Worm (Caenorhabditis elegans): Measurements from ENCODE around the gene C55C3.4.

Gene C55C3.4

ce11 chrIV:5666115-5667028, 11.6 kb downstream of the C55C3.4 start:
- TF ChIP-seq skn-1 (tag; optimal IDR thresholded peaks at IDR 0.05) = peak; percentile 82
- no peak for TF ChIP-seq nhr-11 (tag; optimal IDR thresholded peaks at IDR 0.05)
- TF ChIP-seq C34F6.9 (tag; optimal IDR thresholded peaks at IDR 0.05) = no peak
- TF ChIP-seq fos-1 (tag; optimal IDR thresholded peaks at IDR 0.05) = peak; percentile 56
- TF ChIP-seq nhr-25 (tag; optimal IDR thresholded peaks at IDR 0.05) = no peak
- no peak for TF ChIP-seq mab-5 (tag; optimal IDR thresholded peaks at IDR 0.05)
- no peak for TF ChIP-seq nhr-10 (tag; optimal IDR thresholded peaks at IDR 0.05)
- TF ChIP-seq blmp-1 (tag; optimal IDR thresholded peaks at IDR 0.05; ENCODE audit: insufficient read depth) = no peak
- no peak for TF ChIP-seq mdl-1 (tag; optimal IDR thresholded peaks at IDR 0.05)
- TF ChIP-seq ama-1 (optimal IDR thresholded peaks at IDR 0.05) = no peak
- TF ChIP-seq peb-1 (tag; optimal IDR thresholded peaks at IDR 0.05) = no peak
- no peak for TF ChIP-seq nhr-21 (tag; optimal IDR thresholded peaks at IDR 0.05)
- TF ChIP-seq elt-1 (tag; optimal IDR thresholded peaks at IDR 0.05) = no peak
- TF ChIP-seq mbf-1 (tag; optimal IDR thresholded peaks at IDR 0.05) = no peak
- peak; percentile 19 for TF ChIP-seq nhr-129 (tag; optimal IDR thresholded peaks at IDR 0.05)
- peak; percentile 58 for TF ChIP-seq crh-2 (tag; optimal IDR thresholded peaks at IDR 0.05)

DNA sequence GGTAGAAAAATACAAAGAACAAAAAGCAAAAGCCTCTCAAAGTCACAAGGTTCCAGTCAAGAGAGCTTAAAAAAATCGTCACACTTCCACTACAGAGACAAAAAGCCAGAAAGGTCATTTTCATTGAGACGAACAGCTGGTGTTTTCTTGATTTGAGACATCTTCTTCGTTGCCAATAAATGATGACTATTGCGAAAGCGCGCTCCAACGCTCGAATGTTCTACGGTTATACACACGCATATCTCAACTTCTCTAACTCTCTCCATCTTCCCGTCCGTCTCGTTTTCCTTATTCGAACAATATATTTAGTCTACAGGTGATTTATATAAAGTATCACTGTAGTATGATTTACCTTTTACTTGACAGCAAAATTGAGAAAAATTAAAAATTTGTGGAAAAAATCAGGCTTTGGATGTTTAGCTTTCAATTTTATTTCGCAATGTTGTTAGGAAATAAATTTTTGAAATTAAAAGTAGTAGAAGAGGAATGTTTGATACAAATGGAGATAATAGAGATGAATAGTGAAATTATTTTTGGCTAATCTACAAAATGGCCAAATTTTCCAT, 12.5 kb downstream of the C55C3.4 start:
- TF ChIP-seq sem-4 (tag; optimal IDR thresholded peaks at IDR 0.05) (peak; percentile 64), unc-55 (GFP tag; optimal IDR thresholded peaks at IDR 0.05) (peak; percentile 78), lin-13 (GFP tag; optimal IDR thresholded peaks at IDR 0.05) (peak; percentile 4), ztf-4 (tag; optimal IDR thresholded peaks at IDR 0.05) (peak; percentile 9), nhr-6 (tag; optimal IDR thresholded peaks at IDR 0.05) (no peak), blmp-1 (tag; optimal IDR thresholded peaks at IDR 0.05; ENCODE audit: insufficient read depth) (peak; percentile 15), nhr-77 (tag; optimal IDR thresholded peaks at IDR 0.05) (no peak), nhr-12 (tag; optimal IDR thresholded peaks at IDR 0.05) (no peak), mab-5 (tag; optimal IDR thresholded peaks at IDR 0.05) (peak; percentile 18), nhr-237 (tag; optimal IDR thresholded peaks at IDR 0.05) (no peak), Y55F3AM.14 (GFP tag; optimal IDR thresholded peaks at IDR 0.05) (no peak), sma-9 (GFP tag; optimal IDR thresholded peaks at IDR 0.05) (peak; percentile 41), sma-9 (tag; optimal IDR thresholded peaks at IDR 0.05) (no peak), fos-1 (tag; optimal IDR thresholded peaks at IDR 0.05) (peak; percentile 69), ama-1 (optimal IDR thresholded peaks at IDR 0.05) (peak; percentile 25), nhr-25 (tag; optimal IDR thresholded peaks at IDR 0.05) (peak; percentile 72), zag-1 (tag; optimal IDR thresholded peaks at IDR 0.05) (peak; percentile 4), lin-11 (tag; optimal IDR thresholded peaks at IDR 0.05) (no peak), crh-2 (tag; optimal IDR thresholded peaks at IDR 0.05) (peak; percentile 32), skn-1 (tag; optimal IDR thresholded peaks at IDR 0.05) (peak; percentile 96), lsy-2 (tag; optimal IDR thresholded peaks at IDR 0.05) (peak in 1 of 2 experiments; percentile 53), F13H6.1 (tag; optimal IDR thresholded peaks at IDR 0.05) (peak; percentile 30), nhr-129 (tag; optimal IDR thresholded peaks at IDR 0.05) (peak; percentile 87), C34F6.9 (tag; optimal IDR thresholded peaks at IDR 0.05) (peak; percentile 76)

ce11 chrIV:5664375-5665004, 13.5 kb downstream of the C55C3.4 start, which contains the start of gene bec-1:
bec-1 (minus strand) TSS chrIV:5664425.
- TF ChIP-seq nhr-25 (tag; optimal IDR thresholded peaks at IDR 0.05) (peak; percentile 30), nhr-21 (tag; optimal IDR thresholded peaks at IDR 0.05) (no peak), skn-1 (tag; optimal IDR thresholded peaks at IDR 0.05) (peak; percentile 69)

DNA sequence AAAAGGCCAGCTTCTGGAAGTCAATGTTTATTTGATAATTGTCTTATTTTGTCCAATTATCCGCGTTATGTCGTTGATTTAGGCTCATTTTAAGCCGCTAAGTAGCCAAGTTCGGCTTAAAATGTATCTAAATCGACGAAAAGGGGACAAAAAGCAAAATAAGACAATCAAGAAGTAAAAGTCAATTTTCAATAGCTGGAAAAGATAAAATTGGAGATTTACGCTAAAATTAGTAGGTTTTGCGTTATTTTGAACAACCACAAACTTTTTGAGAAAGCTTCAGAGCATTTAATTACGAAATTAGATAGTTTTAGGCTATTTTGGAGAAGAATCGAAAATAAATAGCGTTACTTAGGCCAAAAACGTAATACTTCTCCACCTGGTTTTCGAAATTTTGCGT, 15.1 kb downstream of the C55C3.4 start:
- TF ChIP-seq elt-3 (tag; optimal IDR thresholded peaks at IDR 0.05) = no peak
- TF ChIP-seq nhr-6 (tag; optimal IDR thresholded peaks at IDR 0.05) = no peak
- TF ChIP-seq zag-1 (tag; optimal IDR thresholded peaks at IDR 0.05) = no peak
- no peak for TF ChIP-seq mdl-1 (tag; optimal IDR thresholded peaks at IDR 0.05)
- no peak for TF ChIP-seq unc-62 (GFP tag; optimal IDR thresholded peaks at IDR 0.05)
- no peak for TF ChIP-seq dmd-4 (tag; optimal IDR thresholded peaks at IDR 0.05)
- TF ChIP-seq nhr-21 (tag; optimal IDR thresholded peaks at IDR 0.05) = no peak
- TF ChIP-seq fos-1 (tag; optimal IDR thresholded peaks at IDR 0.05) = no peak
- TF ChIP-seq blmp-1 (tag; optimal IDR thresholded peaks at IDR 0.05; ENCODE audit: insufficient read depth) = no peak
- TF ChIP-seq sma-3 (GFP tag; optimal IDR thresholded peaks at IDR 0.05) = no peak
- no peak for TF ChIP-seq nhr-25 (tag; optimal IDR thresholded peaks at IDR 0.05)
- TF ChIP-seq peb-1 (tag; optimal IDR thresholded peaks at IDR 0.05) = no peak
